Worm (Caenorhabditis elegans) whole organism, L2 larva: ENCODE data around the gene F41G3.5.

Experiments used
- R02D3.7 ChIP-seq: fragments of 150-350 bp; optimal IDR thresholded peaks from 2 replicates; lab custom pipeline; 2014; ENCODE audit warnings: missing biosample characterization, missing genetic modification characterization
- Y55F3AM.14 ChIP-seq: fragments of 200-800 bp; sonication (Bioruptor generic); optimal IDR thresholded peaks from 2 replicates; lab custom pipeline; 2018; ENCODE audit warnings: mild to moderate bottlenecking, missing genetic modification characterization, missing compliant biosample characterization
- aly-2 ChIP-seq: fragments of 150-350 bp; optimal IDR thresholded peaks from 2 replicates; lab custom pipeline; 2014; ENCODE audit warnings: missing biosample characterization, missing genetic modification characterization
- ama-1 ChIP-seq: fragments of 150-350 bp; optimal IDR thresholded peaks from 2 replicates; lab custom pipeline; 2018; ENCODE audit warnings: inconsistent platforms
- blmp-1 ChIP-seq: sonication (generic microtip); optimal IDR thresholded peaks from 2 replicates; lab custom pipeline; 2017; ENCODE audit warnings: missing genetic modification characterization, mild to moderate bottlenecking, missing compliant biosample characterization, antibody characterized with exemption, moderate library complexity; ENCODE audit not compliant: insufficient read depth
- ceh-16 ChIP-seq: fragments of 150-350 bp; optimal IDR thresholded peaks from 2 replicates; lab custom pipeline; 2014; ENCODE audit warnings: missing biosample characterization, missing genetic modification characterization
- ceh-82 ChIP-seq: fragments of 150-350 bp; optimal IDR thresholded peaks from 2 replicates; lab custom pipeline; 2014; ENCODE audit warnings: missing biosample characterization, missing genetic modification characterization
- crh-2 ChIP-seq: sonication (generic microtip); optimal IDR thresholded peaks from 2 replicates; lab custom pipeline; 2017; ENCODE audit warnings: missing biosample characterization, missing genetic modification characterization
- dmd-4 ChIP-seq: sonication (generic microtip); optimal IDR thresholded peaks from 2 replicates; lab custom pipeline; 2017; ENCODE audit warnings: missing biosample characterization, missing genetic modification characterization
- egl-27 ChIP-seq: sonication (generic microtip); optimal IDR thresholded peaks from 3 replicates; lab custom pipeline; 2017; ENCODE audit warnings: missing biosample characterization, missing genetic modification reagents, missing genetic modification characterization
- elt-1 ChIP-seq: fragments of 150-350 bp; optimal IDR thresholded peaks from 2 replicates; lab custom pipeline; 2014; ENCODE audit warnings: missing biosample characterization, missing genetic modification characterization
- elt-3 ChIP-seq: sonication (generic microtip); optimal IDR thresholded peaks from 2 replicates; lab custom pipeline; 2017; ENCODE audit warnings: missing biosample characterization, missing genetic modification characterization
- gmeb-1 ChIP-seq: fragments of 150-350 bp; optimal IDR thresholded peaks from 2 replicates; lab custom pipeline; 2014; ENCODE audit warnings: missing biosample characterization, missing genetic modification characterization
- lin-11 ChIP-seq: fragments of 150-350 bp; sonication (generic microtip); optimal IDR thresholded peaks from 2 replicates; lab custom pipeline; 2014; ENCODE audit warnings: missing biosample characterization, missing genetic modification characterization, inconsistent platforms, mixed read lengths
- lin-13 ChIP-seq: fragments of 150-350 bp; optimal IDR thresholded peaks from 2 replicates; lab custom pipeline; 2014; ENCODE audit warnings: missing biosample characterization, missing genetic modification reagents, missing genetic modification characterization
- lin-39 ChIP-seq: fragments of 150-350 bp; optimal IDR thresholded peaks from 2 replicates; lab custom pipeline; 2014; ENCODE audit warnings: missing biosample characterization, missing genetic modification reagents, missing genetic modification characterization
- lsy-2 ChIP-seq, 2 experiments: fragments of 150-350 bp in 1 of 2; sonication (generic microtip) in 1 of 2; optimal IDR thresholded peaks; 2 replicates each; lab custom pipeline; 2014 to 2017; ENCODE audit warnings: missing biosample characterization in 2 of 2, missing genetic modification characterization in 2 of 2
- mab-5 ChIP-seq: fragments of 150-350 bp; optimal IDR thresholded peaks from 2 replicates; lab custom pipeline; 2014; ENCODE audit warnings: missing biosample characterization, missing genetic modification characterization
- mbf-1 ChIP-seq: sonication (generic microtip); optimal IDR thresholded peaks from 2 replicates; lab custom pipeline; 2017; ENCODE audit warnings: missing biosample characterization, missing genetic modification characterization
- mdl-1 ChIP-seq, 2 experiments: fragments of 150-350 bp in 1 of 2; sonication (generic microtip) in 1 of 2; optimal IDR thresholded peaks; 2 replicates each; lab custom pipeline; 2017; ENCODE audit warnings: missing biosample characterization in 2 of 2, missing genetic modification characterization in 2 of 2
- nhr-10 ChIP-seq: sonication (generic microtip); optimal IDR thresholded peaks from 2 replicates; lab custom pipeline; 2017; ENCODE audit warnings: missing biosample characterization, missing genetic modification characterization
- nhr-11 ChIP-seq: fragments of 150-350 bp; optimal IDR thresholded peaks from 2 replicates; lab custom pipeline; 2014; ENCODE audit warnings: missing biosample characterization, missing genetic modification characterization
- nhr-12 ChIP-seq: fragments of 150-350 bp; optimal IDR thresholded peaks from 2 replicates; lab custom pipeline; 2014; ENCODE audit warnings: missing biosample characterization, missing genetic modification characterization
- nhr-129 ChIP-seq: fragments of 150-350 bp; optimal IDR thresholded peaks from 2 replicates; lab custom pipeline; 2014; ENCODE audit warnings: missing biosample characterization, missing genetic modification characterization
- nhr-21 ChIP-seq: fragments of 150-350 bp; optimal IDR thresholded peaks from 2 replicates; lab custom pipeline; 2014; ENCODE audit warnings: missing biosample characterization, missing genetic modification characterization
- nhr-23 ChIP-seq: fragments of 150-350 bp; optimal IDR thresholded peaks from 2 replicates; lab custom pipeline; 2014; ENCODE audit warnings: missing biosample characterization, missing genetic modification reagents, missing genetic modification characterization
- nhr-25 ChIP-seq: fragments of 150-350 bp; sonication (generic microtip); optimal IDR thresholded peaks from 3 replicates; lab custom pipeline; 2014; ENCODE audit warnings: missing biosample characterization, missing genetic modification characterization
- nhr-77 ChIP-seq: fragments of 150-350 bp; optimal IDR thresholded peaks from 2 replicates; lab custom pipeline; 2014; ENCODE audit warnings: missing biosample characterization, missing genetic modification characterization
- sem-4 ChIP-seq: fragments of 150-350 bp; optimal IDR thresholded peaks from 2 replicates; lab custom pipeline; 2014; ENCODE audit warnings: missing biosample characterization, missing genetic modification reagents, missing genetic modification characterization
- sma-9 ChIP-seq, 2 experiments: fragments of 150-350 bp in 1 of 2; sonication (generic microtip) in 1 of 2; optimal IDR thresholded peaks; 2 replicates each; lab custom pipeline; 2014 to 2016; ENCODE audit warnings: missing genetic modification characterization in 2 of 2, mild to moderate bottlenecking in 1 of 2, missing biosample characterization in 1 of 2, missing compliant biosample characterization in 1 of 2, missing genetic modification reagents in 1 of 2, moderate library complexity in 1 of 2
- unc-39 ChIP-seq: fragments of 150-350 bp; optimal IDR thresholded peaks from 2 replicates; lab custom pipeline; 2014; ENCODE audit warnings: missing biosample characterization, missing genetic modification characterization
- unc-62 ChIP-seq: fragments of 150-350 bp; optimal IDR thresholded peaks from 2 replicates; lab custom pipeline; 2014; ENCODE audit warnings: missing biosample characterization, missing genetic modification reagents, missing genetic modification characterization
- zag-1 ChIP-seq: fragments of 150-350 bp; optimal IDR thresholded peaks from 2 replicates; lab custom pipeline; 2014; ENCODE audit warnings: missing biosample characterization, missing genetic modification characterization
- ztf-4 ChIP-seq: fragments of 150-350 bp; optimal IDR thresholded peaks from 2 replicates; lab custom pipeline; 2014; ENCODE audit warnings: missing biosample characterization, missing genetic modification characterization

The F41G3.5 gene

DNA sequence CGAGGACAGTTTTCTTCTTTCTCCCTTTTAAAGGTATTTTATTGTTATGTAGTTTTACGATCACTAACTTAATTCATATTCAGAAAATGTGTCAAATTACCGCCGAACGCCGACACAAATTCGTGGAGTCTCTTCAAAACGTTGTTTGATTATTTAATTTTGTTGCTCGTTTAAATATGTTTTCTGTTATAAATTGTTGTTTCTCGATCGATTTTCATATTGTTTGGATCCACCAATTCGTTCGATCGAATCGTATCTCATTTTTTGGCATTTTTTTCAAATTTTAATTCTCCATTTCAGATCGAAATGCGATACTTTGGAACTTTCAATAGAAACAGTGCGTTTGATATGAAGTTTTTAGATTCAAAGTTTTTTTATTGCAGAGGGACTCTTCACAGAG is 3.9 kb upstream of the F41G3.5 start, which contains the start of gene F41G3.6:
Gene F41G3.6, plus strand, starts transcription at position 301 of the 400 bp plus-strand sequence.
- TF ChIP-seq elt-3 (tag; lab: Kevin White, UChicago) (no peak), elt-1 (tag; lab: Kevin White, UChicago) (no peak), nhr-11 (tag; lab: Kevin White, UChicago) (no peak), nhr-129 (tag; lab: Kevin White, UChicago) (no peak), ceh-16 (no peak), crh-2 (tag; lab: Kevin White, UChicago) (no peak), nhr-10 (no peak), unc-62 (GFP tag; lab: Kevin White, UChicago) (no peak), zag-1 (no peak), aly-2 (tag; lab: Kevin White, UChicago) (no peak), ama-1 (lab: Kevin White, UChicago) (no peak), mbf-1 (tag; lab: Kevin White, UChicago) (no peak), ztf-4 (tag; lab: Kevin White, UChicago) (no peak), lin-11 (no peak), sem-4 (tag; lab: Kevin White, UChicago) (no peak), lsy-2 (tag; optimal IDR thresholded peaks at IDR 0.05; lab: Kevin White, UChicago) (no peak), unc-39 (tag; lab: Kevin White, UChicago) (no peak), egl-27 (tag; lab: Kevin White, UChicago) (no peak), blmp-1 (tag; lab: Kevin White, UChicago) (no peak)
- TF ChIP-seq, all 48 proteins: peak for 0

DNA sequence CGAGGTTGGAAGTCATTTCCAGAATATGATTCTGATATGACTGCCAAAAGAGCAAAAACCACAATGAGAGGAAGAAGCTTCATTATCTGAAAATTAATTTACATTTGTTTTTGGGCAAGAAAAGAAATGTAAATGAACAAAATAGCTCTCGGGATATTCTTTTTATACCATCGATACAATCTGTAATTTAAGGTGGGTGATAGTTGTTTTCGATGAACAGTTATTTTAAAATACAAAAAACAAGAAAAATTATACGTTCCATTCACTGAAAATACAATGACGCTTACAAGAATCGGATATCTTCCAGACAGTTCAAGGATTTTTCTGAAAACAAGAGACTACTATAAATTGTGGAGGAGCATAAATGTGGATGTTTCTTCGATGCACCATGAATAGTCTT is 1.9 kb upstream of the F41G3.5 start, which contains the start of gene ins-15:
Gene ins-15, minus strand, starts transcription at position 101 of the 400 bp plus-strand sequence.
- TF ChIP-seq ceh-82 (tag; lab: Kevin White, UChicago): no peak
- no peak for TF ChIP-seq egl-27 (tag; lab: Kevin White, UChicago)
- no peak for TF ChIP-seq elt-1 (tag; lab: Kevin White, UChicago)
- TF ChIP-seq ceh-16: no peak
- no peak for TF ChIP-seq nhr-21 (tag; lab: Kevin White, UChicago)
- no peak for TF ChIP-seq unc-62 (GFP tag; lab: Kevin White, UChicago)
- TF ChIP-seq sem-4 (tag; lab: Kevin White, UChicago): no peak
- TF ChIP-seq elt-3 (tag; lab: Kevin White, UChicago): no peak
- TF ChIP-seq mbf-1 (tag; lab: Kevin White, UChicago): no peak
- TF ChIP-seq, all 48 proteins: peak for 0

DNA sequence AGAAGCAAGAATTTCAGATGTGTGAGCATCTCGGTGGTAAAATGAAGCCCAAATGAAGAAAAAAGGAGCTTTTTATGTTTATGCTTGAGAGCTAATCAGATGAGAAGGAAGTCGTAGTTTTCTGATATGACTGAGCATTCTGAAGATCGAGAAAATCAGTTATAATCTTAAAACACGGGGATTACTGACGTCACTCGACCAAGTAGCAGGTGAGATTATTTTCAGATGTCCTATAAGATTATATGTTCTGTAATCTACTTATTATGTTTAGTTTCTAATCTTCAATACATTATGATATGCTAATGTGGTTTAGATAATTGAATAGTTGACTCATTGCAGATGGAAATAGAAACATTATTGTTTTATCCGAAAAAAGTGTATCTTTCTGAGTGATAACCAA is 721 bp upstream of the F41G3.5 start, which contains the start of gene ins-14:
Gene ins-14, minus strand, starts transcription at position 32 of the 400 bp plus-strand sequence.
- TF ChIP-seq dmd-4 (no peak), sma-9 (GFP tag; optimal IDR thresholded peaks at IDR 0.05; lab: Kevin White, UChicago) (peak; percentile 33), sma-9 (tag; optimal IDR thresholded peaks at IDR 0.05; lab: Kevin White, UChicago) (no peak)
- TF ChIP-seq, all 48 proteins: peak for 1

DNA sequence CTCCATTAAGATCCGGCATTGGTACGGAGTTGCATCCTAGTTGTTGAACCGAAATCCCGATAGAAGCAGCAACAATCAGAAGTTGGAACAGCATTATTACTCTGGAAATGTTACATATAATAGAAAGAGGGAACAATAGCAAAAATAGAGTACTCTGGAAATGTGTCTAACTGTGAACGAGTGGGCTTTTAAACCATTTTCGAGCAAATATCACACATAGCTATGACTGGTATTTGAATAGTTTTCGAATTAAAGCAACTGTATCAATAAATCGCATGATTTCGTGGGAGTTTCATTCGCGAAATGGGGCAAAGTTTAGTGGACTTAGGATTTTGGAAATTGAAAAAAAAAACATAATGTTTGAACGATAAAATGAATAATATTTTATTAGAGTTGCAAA is 2.9 kb downstream of the F41G3.5 start, which contains the start of gene F41G3.10:
Gene F41G3.10, minus strand, starts transcription at position 101 of the 400 bp plus-strand sequence.
- no peak for TF ChIP-seq unc-39 (tag; lab: Kevin White, UChicago)
- TF ChIP-seq ceh-16: no peak
- TF ChIP-seq nhr-23 (tag; lab: Kevin White, UChicago): no peak
- TF ChIP-seq nhr-12 (tag; lab: Kevin White, UChicago): no peak
- no peak for TF ChIP-seq ama-1 (lab: Kevin White, UChicago)
- no peak for TF ChIP-seq dmd-4
- no peak for TF ChIP-seq nhr-77 (tag; lab: Kevin White, UChicago)
- no peak for TF ChIP-seq lin-39 (tag; lab: Kevin White, UChicago)
- no peak for TF ChIP-seq lin-11
- TF ChIP-seq Y55F3AM.14 (GFP tag; lab: Kevin White, UChicago): no peak
- TF ChIP-seq mdl-1 (tag; optimal IDR thresholded peaks at IDR 0.05; lab: Kevin White, UChicago): no peak
- TF ChIP-seq mbf-1 (tag; lab: Kevin White, UChicago): no peak
- TF ChIP-seq mab-5 (tag; lab: Kevin White, UChicago): no peak
- TF ChIP-seq lin-13 (GFP tag; lab: Kevin White, UChicago): no peak
- no peak for TF ChIP-seq R02D3.7 (tag; lab: Kevin White, UChicago)
- TF ChIP-seq nhr-21 (tag; lab: Kevin White, UChicago): no peak
- TF ChIP-seq sma-9 (GFP tag; optimal IDR thresholded peaks at IDR 0.05; lab: Kevin White, UChicago): no peak
- no peak for TF ChIP-seq sma-9 (tag; optimal IDR thresholded peaks at IDR 0.05; lab: Kevin White, UChicago)
- TF ChIP-seq elt-3 (tag; lab: Kevin White, UChicago): no peak
- no peak for TF ChIP-seq gmeb-1
- no peak for TF ChIP-seq nhr-25
